Fruit fly (Drosophila melanogaster): ENCODE data around the gene elav.

- no peak for TF ChIP-seq Crg-1 (GFP tag; optimal IDR thresholded peaks at IDR 0.05)
- TF ChIP-seq CG33017 (tag; optimal IDR thresholded peaks at IDR 0.05): no peak
Measured at dm6 chrX:487517-487957, 35.5 kb downstream of the elav start, which contains the start of the genes CG18273 and CG3156.

All from whole organism, adult.